Worm (Caenorhabditis elegans) whole organism, L1 larva: ENCODE measurements around the gene F42E8.1.
A peak's percentile ranks its signal among the peaks of the same experiment; 100 is the strongest.

Source experiments
- C04F5.9 ChIP-seq: sonication (generic microtip); optimal IDR thresholded peaks from 2 replicates; lab custom pipeline; 2016; ENCODE audit warnings: missing genetic modification characterization, missing compliant biosample characterization
- C16A3.4 ChIP-seq: fragments of 150-350 bp; optimal IDR thresholded peaks from 2 replicates; lab custom pipeline; 2014; ENCODE audit warnings: missing biosample characterization, missing genetic modification characterization
- Y116A8C.19 ChIP-seq: sonication (generic microtip); optimal IDR thresholded peaks from 2 replicates; lab custom pipeline; 2016; ENCODE audit warnings: missing compliant biosample characterization, missing genetic modification characterization, borderline replicate concordance
- alr-1 ChIP-seq: fragments of 200-800 bp; sonication (Bioruptor generic); optimal IDR thresholded peaks from 2 replicates; lab custom pipeline; 2018; ENCODE audit warnings: borderline replicate concordance, mild to moderate bottlenecking, missing genetic modification characterization, missing compliant biosample characterization
- aly-2 ChIP-seq: fragments of 150-350 bp; optimal IDR thresholded peaks from 2 replicates; lab custom pipeline; 2014; ENCODE audit warnings: missing biosample characterization, missing genetic modification characterization
- ama-1 ChIP-seq: fragments of 150-350 bp; optimal IDR thresholded peaks from 2 replicates; lab custom pipeline; 2014
- ceh-88 ChIP-seq: fragments of 200-800 bp; sonication (Bioruptor generic); IDR thresholded peaks from 2 replicates; pipeline ENCODE4 v1.3.6; 2022; ENCODE audit warnings: missing genetic modification characterization, missing compliant biosample characterization
- dsc-1 ChIP-seq: sonication (generic microtip); optimal IDR thresholded peaks from 2 replicates; lab custom pipeline; 2016; ENCODE audit warnings: mild to moderate bottlenecking, missing genetic modification characterization, missing compliant biosample characterization
- efl-1 ChIP-seq, 4 experiments: fragments of 150-350 bp; optimal IDR thresholded peaks in 3 of 4; peaks in 1 of 4; 1 replicate in 1 of 4; 2 replicates in 3 of 4; lab custom pipeline; 2014; ENCODE audit warnings: missing biosample characterization in 2 of 4, missing genetic modification characterization in 2 of 4, missing genetic modification reagents in 2 of 4
- efl-3 ChIP-seq: fragments of 200-800 bp; sonication (Bioruptor generic); optimal IDR thresholded peaks from 2 replicates; lab custom pipeline; 2018; ENCODE audit warnings: mild to moderate bottlenecking, missing genetic modification characterization, missing compliant biosample characterization
- egl-13 ChIP-seq: sonication (generic microtip); optimal IDR thresholded peaks from 2 replicates; lab custom pipeline; 2016; ENCODE audit warnings: missing genotype, missing genetic modification reagents, missing genetic modification characterization, missing compliant biosample characterization
- egl-27 ChIP-seq, 2 experiments: fragments of 150-350 bp in 1 of 2; sonication (generic microtip); optimal IDR thresholded peaks; 3 replicates each; lab custom pipeline; 2017 to 2018; ENCODE audit warnings: missing biosample characterization in 2 of 2, missing genetic modification characterization in 2 of 2, missing genetic modification reagents in 2 of 2
- elt-2 ChIP-seq: sonication (generic microtip); optimal IDR thresholded peaks from 2 replicates; lab custom pipeline; 2016; ENCODE audit warnings: missing genetic modification characterization, mild to moderate bottlenecking, inconsistent platforms, missing compliant biosample characterization, missing genetic modification reagents
- elt-3 ChIP-seq, 6 experiments: fragments of 150-350 bp in 1 of 6; sonication (generic microtip); optimal IDR thresholded peaks; 2 replicates each; lab custom pipeline; 2017 to 2018; ENCODE audit warnings: missing biosample characterization in 6 of 6, missing genetic modification characterization in 6 of 6, inconsistent platforms in 1 of 6
- fos-1 ChIP-seq: fragments of 150-350 bp; optimal IDR thresholded peaks from 2 replicates; lab custom pipeline; 2014; ENCODE audit warnings: missing biosample characterization, missing genetic modification characterization
- grh-1 ChIP-seq: fragments of 200-800 bp; sonication (Bioruptor generic); IDR thresholded peaks from 2 replicates; pipeline ENCODE4 v1.3.6; 2022; ENCODE audit warnings: missing genetic modification reagents, missing genetic modification characterization, missing compliant biosample characterization
- hlh-17 ChIP-seq: fragments of 200-800 bp; sonication (Bioruptor generic); optimal IDR thresholded peaks from 2 replicates; lab custom pipeline; 2018; ENCODE audit warnings: missing genetic modification characterization, mild to moderate bottlenecking, missing compliant biosample characterization, moderate library complexity, borderline replicate concordance
- hlh-4 ChIP-seq: sonication (generic microtip); optimal IDR thresholded peaks from 2 replicates; lab custom pipeline; 2016; ENCODE audit warnings: mild to moderate bottlenecking, missing genetic modification characterization, missing compliant biosample characterization
- jun-1 ChIP-seq: fragments of 150-350 bp; optimal IDR thresholded peaks from 2 replicates; lab custom pipeline; 2014; ENCODE audit warnings: missing biosample characterization, missing genetic modification reagents, missing genetic modification characterization
- lin-14 ChIP-seq: fragments of 200-800 bp; sonication (Bioruptor generic); optimal IDR thresholded peaks from 2 replicates; lab custom pipeline; 2018; ENCODE audit warnings: mild to moderate bottlenecking, missing genetic modification characterization, moderate library complexity, missing compliant biosample characterization
- lin-15B ChIP-seq: fragments of 150-350 bp; sonication (generic microtip); optimal IDR thresholded peaks from 3 replicates; lab custom pipeline; 2014; ENCODE audit warnings: missing biosample characterization, missing genetic modification characterization
- lin-35 ChIP-seq, 2 experiments: fragments of 150-350 bp; optimal IDR thresholded peaks; 2 replicates each; lab custom pipeline; 2014; ENCODE audit warnings: missing biosample characterization in 2 of 2, missing genetic modification characterization in 2 of 2, missing genetic modification reagents in 2 of 2
- lir-3 ChIP-seq: sonication (generic microtip); optimal IDR thresholded peaks from 2 replicates; lab custom pipeline; 2016; ENCODE audit warnings: mild to moderate bottlenecking, missing genetic modification characterization, moderate library complexity, missing compliant biosample characterization; ENCODE audit not compliant: poor library complexity
- mab-9 ChIP-seq: fragments of 200-800 bp; sonication (Bioruptor generic); IDR thresholded peaks from 2 replicates; pipeline ENCODE4 v1.3.6; 2022; ENCODE audit warnings: missing genetic modification reagents, missing genetic modification characterization, missing compliant biosample characterization
- mep-1 ChIP-seq: fragments of 150-350 bp; optimal IDR thresholded peaks from 2 replicates; lab custom pipeline; 2014; ENCODE audit warnings: missing biosample characterization, missing genetic modification characterization
- nhr-20 ChIP-seq: sonication (generic microtip); optimal IDR thresholded peaks from 2 replicates; lab custom pipeline; 2016; ENCODE audit warnings: mild to moderate bottlenecking, missing genetic modification characterization, missing compliant biosample characterization
- nhr-47 ChIP-seq: sonication (generic microtip); optimal IDR thresholded peaks from 2 replicates; lab custom pipeline; 2016; ENCODE audit warnings: mild to moderate bottlenecking, missing genetic modification characterization, moderate library complexity, missing compliant biosample characterization
- nhr-71 ChIP-seq: sonication (generic microtip); optimal IDR thresholded peaks from 2 replicates; lab custom pipeline; 2016; ENCODE audit warnings: mild to moderate bottlenecking, missing genetic modification characterization, moderate library complexity, missing compliant biosample characterization
- nhr-77 ChIP-seq: fragments of 150-350 bp; optimal IDR thresholded peaks from 2 replicates; lab custom pipeline; 2014; ENCODE audit warnings: missing biosample characterization, missing genetic modification characterization
- nhr-84 ChIP-seq: sonication (generic microtip); optimal IDR thresholded peaks from 2 replicates; lab custom pipeline; 2017; ENCODE audit warnings: missing biosample characterization, missing genetic modification characterization
- nhr-85 ChIP-seq: sonication (generic microtip); peaks from one replicate; lab custom pipeline; 2016; ENCODE audit warnings: missing genetic modification characterization, inconsistent platforms, missing compliant biosample characterization
- nhr-90 ChIP-seq: sonication (generic microtip); optimal IDR thresholded peaks from 2 replicates; lab custom pipeline; 2016; ENCODE audit warnings: mild to moderate bottlenecking, missing genetic modification characterization, missing compliant biosample characterization; ENCODE audit not compliant: poor library complexity
- pag-3 ChIP-seq: sonication (generic microtip); optimal IDR thresholded peaks from 2 replicates; lab custom pipeline; 2017; ENCODE audit warnings: missing genetic modification characterization, mild to moderate bottlenecking, missing compliant biosample characterization, antibody characterized with exemption, borderline replicate concordance; ENCODE audit not compliant: insufficient read depth
- pax-3 ChIP-seq: fragments of 200-800 bp; sonication (Bioruptor generic); optimal IDR thresholded peaks from 2 replicates; lab custom pipeline; 2018; ENCODE audit warnings: mild to moderate bottlenecking, missing genetic modification characterization, moderate library complexity, missing compliant biosample characterization
- skn-1 ChIP-seq: fragments of 150-350 bp; optimal IDR thresholded peaks from 2 replicates; lab custom pipeline; 2014; ENCODE audit warnings: missing biosample characterization, missing genetic modification characterization
- sox-4 ChIP-seq: sonication (generic microtip); optimal IDR thresholded peaks from 2 replicates; lab custom pipeline; 2016; ENCODE audit warnings: missing genetic modification characterization, missing compliant biosample characterization
- unc-130 ChIP-seq: fragments of 150-350 bp; optimal IDR thresholded peaks from 2 replicates; lab custom pipeline; 2017; ENCODE audit warnings: missing biosample characterization, missing genetic modification characterization, inconsistent platforms
- unc-30 ChIP-seq: sonication (generic microtip); optimal IDR thresholded peaks from 2 replicates; lab custom pipeline; 2017; ENCODE audit warnings: missing biosample characterization, missing genetic modification characterization
- unc-62 ChIP-seq: fragments of 150-350 bp; optimal IDR thresholded peaks from 2 replicates; lab custom pipeline; 2014; ENCODE audit warnings: missing biosample characterization, missing genetic modification reagents, missing genetic modification characterization
- unc-86 ChIP-seq: sonication (generic microtip); optimal IDR thresholded peaks from 2 replicates; lab custom pipeline; 2016; ENCODE audit warnings: missing genetic modification characterization, missing compliant biosample characterization
- unc-98 ChIP-seq: fragments of 200-800 bp; sonication (Bioruptor generic); IDR thresholded peaks from 2 replicates; pipeline ENCODE4 v1.3.6; 2022; ENCODE audit warnings: missing genetic modification characterization, missing compliant biosample characterization
- vab-15 ChIP-seq: sonication (generic microtip); optimal IDR thresholded peaks from 2 replicates; lab custom pipeline; 2017; ENCODE audit warnings: missing genotype, mild to moderate bottlenecking, missing genetic modification characterization, missing compliant biosample characterization
- zip-4 ChIP-seq: fragments of 200-800 bp; sonication (Bioruptor generic); optimal IDR thresholded peaks from 2 replicates; lab custom pipeline; 2018; ENCODE audit warnings: mild to moderate bottlenecking, missing genetic modification characterization, moderate library complexity, missing compliant biosample characterization
- ztf-11 ChIP-seq, 2 experiments: sonication (generic microtip); optimal IDR thresholded peaks; 2 replicates each; lab custom pipeline; 2016 to 2017; ENCODE audit warnings: missing genetic modification characterization in 2 of 2, missing biosample characterization in 1 of 2, missing compliant biosample characterization in 1 of 2

Gene F42E8.1

ce11 chrV:13046125-13047123 lies 15.5 kb upstream of the F42E8.1 start (continued):
- TF ChIP-seq efl-3 (GFP tag; lab: Kevin White, UChicago) (no peak), nhr-47 (no peak), C16A3.4 (tag; lab: Kevin White, UChicago) (no peak), grh-1 (0 out of 2 replicates have a peak, but pooled peaks have one; percentile 25), sox-4 (tag; lab: Kevin White, UChicago) (no peak), unc-30 (tag; lab: Kevin White, UChicago) (no peak), pag-3 (tag; lab: Kevin White, UChicago) (no peak), lin-15B (tag; lab: Kevin White, UChicago) (no peak), nhr-85 (tag; lab: Kevin White, UChicago) (peak; percentile 60), lir-3 (tag; lab: Kevin White, UChicago) (no peak), lin-14 (GFP tag; lab: Kevin White, UChicago) (peak; percentile 31), elt-3 (tag; optimal IDR thresholded peaks at IDR 0.05; lab: Kevin White, UChicago) (peak in 2 of 6 experiments; percentile 30 to 43), ztf-11 (tag; optimal IDR thresholded peaks at IDR 0.05; lab: Kevin White, UChicago) (no peak), alr-1 (tag; lab: Kevin White, UChicago) (no peak), unc-98 (GFP tag; lab: Robert Waterston, UW) (no peak), mep-1 (no peak), hlh-4 (no peak), nhr-20 (tag; lab: Kevin White, UChicago) (no peak), ama-1 (no peak), unc-130 (tag; lab: Kevin White, UChicago) (no peak), Y116A8C.19 (tag; lab: Kevin White, UChicago) (no peak), C04F5.9 (no peak), skn-1 (no peak), nhr-90 (tag; lab: Kevin White, UChicago) (no peak), vab-15 (tag; lab: Kevin White, UChicago) (no peak), unc-62 (GFP tag; lab: Kevin White, UChicago) (no peak), nhr-71 (tag; lab: Kevin White, UChicago) (no peak)
- TF ChIP-seq, all 84 proteins: peak for 10

ce11 chrV:13047574-13048030 lies 14.3 kb upstream of the F42E8.1 start, which contains the start of gene W07G4.5:
Gene W07G4.5, plus strand, starts transcription at chrV:13047980.
- no peak for TF ChIP-seq nhr-47
- TF ChIP-seq lin-14 (GFP tag; lab: Kevin White, UChicago) = peak; percentile 36
- peak; percentile 67 for TF ChIP-seq elt-2 (tag; lab: Kevin White, UChicago)
- no peak for TF ChIP-seq egl-13 (tag; lab: Kevin White, UChicago)
- no peak for TF ChIP-seq lir-3 (tag; lab: Kevin White, UChicago)
- TF ChIP-seq ceh-88 = no peak
- TF ChIP-seq mab-9 = no peak

ce11 chrV:13049149-13049610 lies 12.8 kb upstream of the F42E8.1 start, which contains the start of gene W07G4.8:
Gene W07G4.8, minus strand, starts transcription at chrV:13049560.
- TF ChIP-seq C16A3.4 (tag; lab: Kevin White, UChicago) (no peak), efl-1 (optimal IDR thresholded peaks at IDR 0.05; lab: Kevin White, UChicago) (no peak), efl-1 (GFP tag; optimal IDR thresholded peaks at IDR 0.05 in 1 of 2; lab: Kevin White, UChicago) (peak in 1 of 2 experiments; percentile 29), aly-2 (tag; lab: Kevin White, UChicago) (peak; percentile 52), ceh-88 (no peak), unc-62 (GFP tag; lab: Kevin White, UChicago) (no peak), egl-13 (tag; lab: Kevin White, UChicago) (no peak), nhr-77 (tag; lab: Kevin White, UChicago) (no peak), lin-35 (GFP tag; optimal IDR thresholded peaks at IDR 0.05; lab: Kevin White, UChicago) (peak in 1 of 2 experiments; percentile 25), fos-1 (tag; lab: Kevin White, UChicago) (no peak), unc-130 (tag; lab: Kevin White, UChicago) (no peak), pag-3 (tag; lab: Kevin White, UChicago) (no peak), hlh-17 (GFP tag; lab: Kevin White, UChicago) (no peak), unc-86 (tag; lab: Kevin White, UChicago) (no peak), dsc-1 (tag; lab: Kevin White, UChicago) (no peak), pax-3 (tag; lab: Kevin White, UChicago) (peak; percentile 27), egl-27 (tag; optimal IDR thresholded peaks at IDR 0.05; lab: Kevin White, UChicago) (no peak), zip-4 (GFP tag; lab: Kevin White, UChicago) (no peak), elt-2 (tag; lab: Kevin White, UChicago) (peak; percentile 10), nhr-84 (tag; lab: Kevin White, UChicago) (no peak), jun-1 (no peak)
